Fruit fly (Drosophila melanogaster) whole organism, pupa: Measurements from ENCODE around the gene CLS.

Experiments used
- CG14655 ChIP-seq: fragments of 200-800 bp; sonication (Bioruptor generic); optimal IDR thresholded peaks from 3 replicates; lab custom pipeline; 2017; ENCODE audit warnings: mild to moderate bottlenecking, missing biosample characterization, missing genetic modification reagents, missing genetic modification characterization
- CG15710 ChIP-seq: fragments of 200-800 bp; sonication (Bioruptor generic); optimal IDR thresholded peaks from 2 replicates; lab custom pipeline; 2018; ENCODE audit warnings: missing biosample characterization, mild to moderate bottlenecking, missing genetic modification characterization, moderate library complexity
- CG32121 ChIP-seq: fragments of 200-800 bp; sonication (Bioruptor generic); IDR thresholded peaks from 2 replicates; pipeline ENCODE4 v1.3.6; 2022; ENCODE audit warnings: missing biosample characterization, missing genetic modification characterization
- CG4496 ChIP-seq: fragments of 200-800 bp; sonication (Bioruptor generic); IDR thresholded peaks from 3 replicates; pipeline ENCODE4 v1.3.6; 2022; ENCODE audit warnings: missing biosample characterization, missing genetic modification characterization
- CG8301 ChIP-seq: fragments of 200-800 bp; sonication (Bioruptor generic); optimal IDR thresholded peaks from 2 replicates; lab custom pipeline; 2018; ENCODE audit warnings: missing biosample characterization, mild to moderate bottlenecking, missing genetic modification characterization
- EcR ChIP-seq: fragments of 200-800 bp; sonication (Bioruptor generic); optimal IDR thresholded peaks from 3 replicates; lab custom pipeline; 2019; ENCODE audit warnings: missing biosample characterization, missing genetic modification characterization, mild to moderate bottlenecking, moderate library complexity, missing genetic modification reagents
- Pif1B ChIP-seq: fragments of 200-800 bp; sonication (Bioruptor generic); optimal IDR thresholded peaks from 3 replicates; lab custom pipeline; 2016; ENCODE audit warnings: missing biosample characterization, missing genetic modification characterization

DNA sequence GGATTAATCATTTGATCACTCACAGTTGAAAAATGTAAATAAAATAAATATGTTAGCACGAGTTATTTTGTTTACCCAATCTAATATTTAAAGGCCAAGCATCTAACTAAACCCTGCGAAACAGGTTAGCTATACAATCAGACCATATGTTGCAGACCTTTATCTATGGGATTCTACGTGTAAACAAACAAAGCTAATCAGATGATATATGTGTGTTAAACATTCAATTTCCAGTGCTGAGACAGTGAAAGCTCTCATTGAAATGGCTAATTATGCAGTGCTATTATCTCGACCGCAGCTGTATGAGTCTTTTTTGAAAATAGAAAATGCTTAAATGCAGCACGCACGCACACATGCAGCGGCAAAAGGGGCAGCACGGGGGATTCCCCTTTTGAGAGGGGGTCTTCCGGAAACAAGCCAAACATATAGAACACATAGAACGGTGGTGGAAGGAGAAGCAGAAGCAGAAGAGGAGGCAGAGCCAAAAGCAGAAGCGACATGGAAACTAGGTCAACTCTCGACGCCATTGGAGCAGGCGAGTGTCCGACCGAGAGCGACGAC is 27.2 kb downstream of the CLS start:
- no peak for TF ChIP-seq CG15710 (tag; lab: Kevin White, UChicago)
- no peak for TF ChIP-seq CG14655 (GFP tag; lab: Kevin White, UChicago)
- TF ChIP-seq CG8301 (tag; lab: Kevin White, UChicago), result no peak
- no peak for TF ChIP-seq Pif1B (GFP tag; lab: Kevin White, UChicago)
- TF ChIP-seq EcR (GFP tag; lab: Kevin White, UChicago), result no peak
- TF ChIP-seq CG4496 (GFP tag; lab: Robert Waterston, UW), result no peak
- no peak; the same call in 1 of the 2 replicates for TF ChIP-seq CG32121 (GFP tag; lab: Robert Waterston, UW)
